Worm (Caenorhabditis elegans): ENCODE data around the gene C03B1.13.

- TF ChIP-seq lsy-2 (tag; optimal IDR thresholded peaks at IDR 0.05) (no peak), ztf-4 (tag; optimal IDR thresholded peaks at IDR 0.05) (no peak), nhr-6 (tag; optimal IDR thresholded peaks at IDR 0.05) (no peak), ama-1 (optimal IDR thresholded peaks at IDR 0.05) (no peak), dmd-4 (tag; optimal IDR thresholded peaks at IDR 0.05) (no peak), aly-2 (tag; optimal IDR thresholded peaks at IDR 0.05) (no peak), nhr-237 (tag; optimal IDR thresholded peaks at IDR 0.05) (no peak), ztf-11 (tag; optimal IDR thresholded peaks at IDR 0.05) (no peak), skn-1 (tag; optimal IDR thresholded peaks at IDR 0.05) (no peak), snpc-4 (tag; optimal IDR thresholded peaks at IDR 0.05) (no peak), alr-1 (tag; optimal IDR thresholded peaks at IDR 0.05) (no peak), sem-4 (tag; optimal IDR thresholded peaks at IDR 0.05) (no peak)
Measured at ce11 chrX:6345785-6346184, 7.9 kb upstream of the C03B1.13 start.

Measured in whole organism, L2 larva.